Fruit fly (Drosophila melanogaster): ENCODE data around the gene Usp39.

Usp39 gene

DNA sequence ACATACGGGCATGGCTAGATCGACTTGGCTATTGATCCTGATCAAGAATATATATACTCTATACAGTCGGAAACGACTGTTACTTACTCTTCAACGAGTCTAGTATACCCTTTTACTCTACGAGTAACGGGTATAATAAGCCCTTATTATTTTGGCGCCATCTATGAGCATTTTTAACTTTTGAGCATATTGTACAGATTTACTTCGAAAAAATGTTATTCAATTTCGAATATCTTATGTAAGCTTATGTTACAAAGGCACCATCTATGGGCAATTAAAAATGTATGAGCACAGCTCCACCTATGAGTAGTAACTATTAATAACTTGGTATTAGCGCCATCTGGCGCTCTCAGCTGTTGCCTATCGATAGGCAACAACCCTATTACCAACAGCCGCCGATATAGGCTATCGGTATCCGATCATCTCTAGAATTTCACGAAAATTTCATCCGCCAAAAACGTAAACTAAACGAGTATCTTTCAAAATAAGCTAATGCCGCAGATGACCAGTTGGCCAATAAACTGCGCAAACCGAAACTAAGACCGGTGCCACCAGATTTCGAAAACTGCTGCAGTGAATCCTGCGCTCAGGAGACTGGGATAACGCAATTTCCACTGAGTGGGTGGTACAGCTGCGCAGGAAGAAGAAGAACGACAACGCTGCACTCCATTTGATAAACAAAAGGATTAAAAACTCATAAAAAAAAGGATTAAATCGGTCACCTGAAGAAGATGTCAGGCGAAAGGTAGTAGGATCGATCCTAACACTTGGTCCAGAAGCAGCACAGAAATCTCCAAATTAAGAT, 14.6 kb upstream of the Usp39 start, which contains the start of gene htk (continued):
- TF ChIP-seq HmgZ (tag; optimal IDR thresholded peaks at IDR 0.05) (peak; percentile 73), Adf1 (GFP tag; IDR thresholded peaks at IDR 0.05) (peak; percentile 41; the same call in 1 of the 2 replicates), CG14965 (GFP tag; optimal IDR thresholded peaks at IDR 0.05; ENCODE audit: borderline replicate concordance) (peak; percentile 11), gem (tag; optimal IDR thresholded peaks at IDR 0.05) (peak; percentile 60), onecut (GFP tag; IDR thresholded peaks at IDR 0.05) (peak; percentile 71), her (GFP tag; optimal IDR thresholded peaks at IDR 0.05) (peak; percentile 77), Side (GFP tag; optimal IDR thresholded peaks at IDR 0.05) (peak; percentile 73), Abd-B (GFP tag; optimal IDR thresholded peaks at IDR 0.05) (peak; percentile 46), Ada2b (GFP tag; IDR thresholded peaks at IDR 0.05) (no peak), CG11504 (tag; optimal IDR thresholded peaks at IDR 0.05) (peak; percentile 61), Six4 (GFP tag; optimal IDR thresholded peaks at IDR 0.05) (peak; percentile 41), CG12071 (GFP tag; optimal IDR thresholded peaks at IDR 0.05) (peak; percentile 29), dm (GFP tag; optimal IDR thresholded peaks at IDR 0.05) (peak; percentile 52), ato (GFP tag; IDR thresholded peaks at IDR 0.05; ENCODE audit: partially characterized antibody) (peak; percentile 90), grn (GFP tag; optimal IDR thresholded peaks at IDR 0.05) (no peak), Fer2 (tag; optimal IDR thresholded peaks at IDR 0.05) (peak; percentile 24), Meics (GFP tag; optimal IDR thresholded peaks at IDR 0.05) (peak; percentile 74), chm (GFP tag; IDR thresholded peaks at IDR 0.05) (peak; percentile 81), CG15011 (GFP tag; optimal IDR thresholded peaks at IDR 0.05) (no peak), CG13123 (GFP tag; optimal IDR thresholded peaks at IDR 0.05) (peak; percentile 28), danr (GFP tag; IDR thresholded peaks at IDR 0.05) (no peak), CG13296 (GFP tag; optimal IDR thresholded peaks at IDR 0.05) (no peak), usp (GFP tag; optimal IDR thresholded peaks at IDR 0.05) (no peak), Sin3A (optimal IDR thresholded peaks at IDR 0.05) (peak; percentile 44), da (GFP tag; optimal IDR thresholded peaks at IDR 0.05) (peak; percentile 64), GATAe (GFP tag; conservative IDR thresholded peaks at IDR 0.05) (no peak), repo (GFP tag; optimal IDR thresholded peaks at IDR 0.05) (peak; percentile 36), CG11723 (GFP tag; optimal IDR thresholded peaks at IDR 0.05) (peak; percentile 6), Lim3 (GFP tag; IDR thresholded peaks at IDR 0.05) (no peak), CG9609 (GFP tag; optimal IDR thresholded peaks at IDR 0.05) (peak; percentile 67), Trl (optimal IDR thresholded peaks at IDR 0.05) (no peak), Trl (GFP tag; optimal IDR thresholded peaks at IDR 0.05) (peak; percentile 80), Eip74EF (GFP tag; optimal IDR thresholded peaks at IDR 0.05) (no peak), Oli (tag; optimal IDR thresholded peaks at IDR 0.05) (peak; percentile 9), Oaz (GFP tag; IDR thresholded peaks at IDR 0.05) (peak; percentile 46), CG1832 (GFP tag; optimal IDR thresholded peaks at IDR 0.05) (no peak), CG12104 (GFP tag; optimal IDR thresholded peaks at IDR 0.05) (peak; percentile 1), CG7271 (tag; optimal IDR thresholded peaks at IDR 0.05) (peak; percentile 39), cas (GFP tag; IDR thresholded peaks at IDR 0.05) (no peak), CG10431 (GFP tag; optimal IDR thresholded peaks at IDR 0.05) (no peak), CkIIα-i1 (GFP tag; IDR thresholded peaks at IDR 0.05) (no peak), CG6765 (GFP tag; optimal IDR thresholded peaks at IDR 0.05) (no peak), ara (GFP tag; IDR thresholded peaks at IDR 0.05) (0 out of 2 replicates have a peak, but pooled peaks have one; percentile 31), stc (GFP tag; IDR thresholded peaks at IDR 0.05) (no peak; the same call in 1 of the 2 replicates), CG7928 (GFP tag; optimal IDR thresholded peaks at IDR 0.05) (peak; percentile 38), Hmr (GFP tag; optimal IDR thresholded peaks at IDR 0.05) (peak; percentile 75), abd-A (tag; optimal IDR thresholded peaks at IDR 0.05) (no peak), CG16815 (GFP tag; optimal IDR thresholded peaks at IDR 0.05) (peak; percentile 22), CG42726 (GFP tag; IDR thresholded peaks at IDR 0.05; ENCODE audit: partially characterized antibody) (peak; percentile 96), CG14441 (GFP tag; IDR thresholded peaks at IDR 0.05) (peak; percentile 52)
